Worm (Caenorhabditis elegans) whole organism, L3 larva: ENCODE measurements around the gene Y69A2AR.22.
A peak's percentile ranks its signal among the peaks of the same experiment; 100 is the strongest.

Experiments
- R02D3.7 ChIP-seq: fragments of 150-350 bp; optimal IDR thresholded peaks from 2 replicates; lab custom pipeline; 2014; ENCODE audit warnings: missing biosample characterization, missing genetic modification characterization
- ZK546.5 ChIP-seq: sonication (generic microtip); optimal IDR thresholded peaks from 2 replicates; lab custom pipeline; 2017; ENCODE audit warnings: missing biosample characterization, missing genetic modification characterization
- aly-2 ChIP-seq: fragments of 150-350 bp; optimal IDR thresholded peaks from 2 replicates; lab custom pipeline; 2014; ENCODE audit warnings: missing biosample characterization, missing genetic modification characterization
- ceh-28 ChIP-seq: fragments of 150-350 bp; optimal IDR thresholded peaks from 2 replicates; lab custom pipeline; 2014; ENCODE audit warnings: missing biosample characterization, missing genetic modification reagents, missing genetic modification characterization
- ceh-82 ChIP-seq: fragments of 150-350 bp; optimal IDR thresholded peaks from 2 replicates; lab custom pipeline; 2014; ENCODE audit warnings: missing biosample characterization, missing genetic modification characterization
- ceh-9 ChIP-seq: sonication (generic microtip); optimal IDR thresholded peaks from 2 replicates; lab custom pipeline; 2018; ENCODE audit warnings: missing biosample characterization, missing genetic modification characterization
- egl-5 ChIP-seq: fragments of 150-350 bp; optimal IDR thresholded peaks from 2 replicates; lab custom pipeline; 2017; ENCODE audit warnings: missing biosample characterization, missing genetic modification reagents, missing genetic modification characterization, inconsistent platforms
- elt-2 ChIP-seq: sonication (generic microtip); optimal IDR thresholded peaks from 2 replicates; lab custom pipeline; 2016; ENCODE audit warnings: missing genetic modification reagents, mild to moderate bottlenecking, missing genetic modification characterization, missing compliant biosample characterization
- elt-3 ChIP-seq, 3 experiments: fragments of 150-350 bp in 1 of 3; sonication (generic microtip) in 2 of 3; optimal IDR thresholded peaks; 2 replicates in 2 of 3; 4 replicates in 1 of 3; lab custom pipeline; 2014 to 2017; ENCODE audit warnings: missing biosample characterization in 3 of 3, missing genetic modification characterization in 3 of 3
- fkh-10 ChIP-seq: sonication (generic microtip); optimal IDR thresholded peaks from 2 replicates; lab custom pipeline; 2017; ENCODE audit warnings: missing biosample characterization, missing genetic modification reagents, missing genetic modification characterization
- fkh-2 ChIP-seq: fragments of 150-350 bp; optimal IDR thresholded peaks from 2 replicates; lab custom pipeline; 2014; ENCODE audit warnings: missing biosample characterization, missing genetic modification reagents, missing genetic modification characterization
- hmg-11 ChIP-seq: sonication (generic microtip); optimal IDR thresholded peaks from 2 replicates; lab custom pipeline; 2016; ENCODE audit warnings: missing genetic modification characterization, missing compliant biosample characterization
- lin-15B ChIP-seq: fragments of 150-350 bp; optimal IDR thresholded peaks from 2 replicates; lab custom pipeline; 2014; ENCODE audit warnings: missing biosample characterization, missing genetic modification characterization
- lin-39 ChIP-seq: fragments of 150-350 bp; optimal IDR thresholded peaks from 2 replicates; lab custom pipeline; 2018; ENCODE audit warnings: missing biosample characterization, missing genetic modification reagents, missing genetic modification characterization
- mml-1 ChIP-seq: fragments of 150-350 bp; sonication (generic microtip); optimal IDR thresholded peaks from 3 replicates; lab custom pipeline; 2014; ENCODE audit warnings: missing biosample characterization, missing genetic modification characterization
- nhr-11 ChIP-seq: fragments of 150-350 bp; optimal IDR thresholded peaks from 2 replicates; lab custom pipeline; 2014; ENCODE audit warnings: missing biosample characterization, missing genetic modification characterization
- nhr-12 ChIP-seq: fragments of 150-350 bp; optimal IDR thresholded peaks from 2 replicates; lab custom pipeline; 2014; ENCODE audit warnings: missing biosample characterization, missing genetic modification characterization
- nhr-23 ChIP-seq: fragments of 150-350 bp; optimal IDR thresholded peaks from 2 replicates; lab custom pipeline; 2014; ENCODE audit warnings: missing biosample characterization, missing genetic modification reagents, missing genetic modification characterization
- nhr-28 ChIP-seq: fragments of 150-350 bp; optimal IDR thresholded peaks from 2 replicates; lab custom pipeline; 2014; ENCODE audit warnings: missing biosample characterization, missing genetic modification characterization
- nhr-43 ChIP-seq: sonication (generic microtip); optimal IDR thresholded peaks from 2 replicates; lab custom pipeline; 2016; ENCODE audit warnings: mild to moderate bottlenecking, missing genetic modification characterization, missing compliant biosample characterization; ENCODE audit not compliant: poor library complexity, severe bottlenecking
- nhr-76 ChIP-seq: fragments of 150-350 bp; sonication (generic microtip); optimal IDR thresholded peaks from 5 replicates; lab custom pipeline; 2014; ENCODE audit warnings: missing biosample characterization, missing genetic modification characterization
- pha-4 ChIP-seq: fragments of 150-350 bp; optimal IDR thresholded peaks from 2 replicates; lab custom pipeline; 2014; ENCODE audit warnings: missing biosample characterization, missing genetic modification reagents, missing genetic modification characterization
- pqm-1 ChIP-seq: fragments of 150-350 bp; optimal IDR thresholded peaks from 2 replicates; lab custom pipeline; 2017; ENCODE audit warnings: missing biosample characterization, missing genetic modification characterization, inconsistent platforms
- sea-2 ChIP-seq: fragments of 150-350 bp; sonication (generic microtip); optimal IDR thresholded peaks from 4 replicates; lab custom pipeline; 2014; ENCODE audit warnings: missing biosample characterization, missing genetic modification reagents, missing genetic modification characterization
- skn-1 ChIP-seq: fragments of 150-350 bp; optimal IDR thresholded peaks from 2 replicates; lab custom pipeline; 2014; ENCODE audit warnings: missing biosample characterization, missing genetic modification characterization
- snpc-4 ChIP-seq: fragments of 150-350 bp; optimal IDR thresholded peaks from 2 replicates; lab custom pipeline; 2014; ENCODE audit warnings: missing biosample characterization, missing genetic modification characterization
- zag-1 ChIP-seq: fragments of 150-350 bp; optimal IDR thresholded peaks from 2 replicates; lab custom pipeline; 2014; ENCODE audit warnings: missing biosample characterization, missing genetic modification characterization
- ztf-4 ChIP-seq: fragments of 150-350 bp; optimal IDR thresholded peaks from 2 replicates; lab custom pipeline; 2014; ENCODE audit warnings: missing biosample characterization, missing genetic modification characterization

Gene Y69A2AR.22

ce11 chrIV:2497615-2498183 lies 10.0 kb downstream of the Y69A2AR.22 start, which contains the start of gene Y69A2AR.16:
Gene Y69A2AR.16 (plus strand): TSS chrIV:2497803.
- no peak for TF ChIP-seq ztf-4
- no peak for TF ChIP-seq nhr-28 (tag; lab: Kevin White, UChicago)
- TF ChIP-seq elt-2 (tag; lab: Kevin White, UChicago): peak; percentile 10
- peak; percentile 27 for TF ChIP-seq aly-2 (tag; lab: Kevin White, UChicago)
- TF ChIP-seq, all 47 proteins: peak for 2

ce11 chrIV:2496084-2496483 lies 11.6 kb downstream of the Y69A2AR.22 start:
- TF ChIP-seq ceh-28 (tag; lab: Kevin White, UChicago) (no peak), skn-1 (tag; lab: Kevin White, UChicago) (no peak), nhr-12 (tag; lab: Kevin White, UChicago) (no peak), sea-2 (GFP tag; lab: Kevin White, UChicago) (no peak), mml-1 (no peak), fkh-2 (tag; lab: Kevin White, UChicago) (no peak), elt-3 (tag; optimal IDR thresholded peaks at IDR 0.05; lab: Kevin White, UChicago) (no peak), pqm-1 (tag; lab: Kevin White, UChicago) (no peak)
- TF ChIP-seq, all 47 proteins: peak for 0

DNA sequence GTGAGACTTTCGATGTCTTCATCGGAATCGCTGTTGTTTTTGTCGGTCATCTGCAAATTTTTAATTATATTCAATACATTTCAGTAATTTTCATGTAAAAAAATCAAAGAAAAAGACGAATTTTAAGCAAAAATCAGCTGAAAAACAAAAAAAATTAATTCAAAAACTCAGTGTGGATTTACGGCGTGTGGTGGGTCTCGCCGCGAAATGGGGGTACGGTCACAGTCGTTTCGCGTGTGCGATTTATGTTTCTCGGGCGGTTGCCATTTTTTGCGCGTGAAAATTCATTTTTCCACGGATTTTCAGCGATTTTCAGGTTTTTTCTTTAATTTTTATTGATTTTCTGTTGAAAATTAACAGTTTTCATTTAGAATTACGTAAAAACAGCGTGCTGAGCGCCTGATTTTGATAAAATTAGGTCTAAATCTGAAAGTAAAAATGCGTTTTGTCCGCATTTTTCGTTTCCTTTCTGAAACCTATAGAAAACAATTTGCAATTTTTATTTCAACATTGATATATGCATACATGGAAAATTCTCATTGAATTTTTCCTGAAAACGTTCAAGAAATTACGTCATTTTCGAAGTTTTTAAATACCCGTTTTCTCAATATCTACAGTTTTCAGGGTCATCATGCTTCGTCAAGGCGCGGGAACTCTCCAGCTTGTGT lies 12.5 kb downstream of the Y69A2AR.22 start, which contains the start of the genes ccdc-12 and Y69A2AR.18:
Gene ccdc-12 (minus strand): TSS at position 57 of the 668 bp plus-strand sequence.
Gene Y69A2AR.18 (plus strand): TSS at position 618 of the 668 bp plus-strand sequence.
- TF ChIP-seq skn-1 (tag; lab: Kevin White, UChicago) (no peak), ceh-28 (tag; lab: Kevin White, UChicago) (peak; percentile 5), R02D3.7 (tag; lab: Kevin White, UChicago) (peak; percentile 92), elt-2 (tag; lab: Kevin White, UChicago) (peak; percentile 7), nhr-43 (tag; lab: Kevin White, UChicago) (peak; percentile 28), snpc-4 (no peak), nhr-11 (tag; lab: Kevin White, UChicago) (no peak), pqm-1 (tag; lab: Kevin White, UChicago) (peak; percentile 5), lin-39 (tag; lab: Kevin White, UChicago) (peak; percentile 70), egl-5 (tag; lab: Kevin White, UChicago) (peak; percentile 92), nhr-23 (tag; lab: Kevin White, UChicago) (peak; percentile 50), lin-15B (peak; percentile 77)

DNA sequence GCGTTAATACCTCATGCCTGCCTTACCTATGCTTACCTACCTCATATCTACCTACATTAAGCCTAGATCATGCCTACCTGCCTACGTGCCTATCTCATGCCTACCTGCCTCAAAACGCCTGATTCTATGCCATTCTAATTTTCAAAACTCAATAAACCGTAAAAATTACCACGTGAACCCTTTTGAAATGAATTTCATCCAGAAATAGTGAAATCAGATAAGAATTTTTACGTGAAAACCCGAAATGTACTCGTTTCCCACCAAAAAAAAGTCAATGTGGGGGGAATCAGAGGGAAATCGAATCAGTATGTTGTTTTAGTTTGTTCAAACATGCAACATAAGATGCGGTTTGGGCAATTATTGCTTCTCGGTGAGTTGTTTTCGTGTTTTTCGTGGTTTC lies 19.2 kb downstream of the Y69A2AR.22 start, which contains the start of gene Y69A2AR.19:
Gene Y69A2AR.19 (plus strand): TSS at position 301 of the 400 bp plus-strand sequence.
- no peak for TF ChIP-seq mml-1
- no peak for TF ChIP-seq ceh-28 (tag; lab: Kevin White, UChicago)
- no peak for TF ChIP-seq fkh-10
- TF ChIP-seq elt-2 (tag; lab: Kevin White, UChicago): no peak
- no peak for TF ChIP-seq ceh-9 (tag; lab: Kevin White, UChicago)
- no peak for TF ChIP-seq pha-4 (tag; lab: Kevin White, UChicago)

DNA sequence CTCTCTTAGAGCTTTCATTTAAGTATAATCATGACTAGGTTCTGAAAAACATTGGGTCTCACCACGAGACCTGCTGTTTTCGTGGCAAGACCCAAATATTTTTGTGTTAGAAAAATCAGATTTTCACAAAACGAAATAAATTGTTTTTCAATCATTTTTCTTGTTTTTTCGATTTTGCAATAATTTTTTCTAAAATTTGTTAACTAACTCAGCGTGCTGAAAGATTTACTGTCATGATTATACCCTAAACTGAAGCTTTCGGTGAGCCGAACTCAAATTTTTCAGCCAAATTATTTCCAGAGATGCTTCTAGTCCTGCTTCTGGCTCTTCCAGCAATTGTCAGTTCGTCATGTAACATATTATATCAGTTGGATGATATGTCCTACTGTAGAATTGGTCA lies 25.8 kb downstream of the Y69A2AR.22 start, which contains the start of gene Y69A2AL.2:
Gene Y69A2AL.2 (plus strand): TSS at position 301 of the 400 bp plus-strand sequence.
- TF ChIP-seq pha-4 (tag; lab: Kevin White, UChicago) (no peak), nhr-11 (tag; lab: Kevin White, UChicago) (no peak), nhr-76 (tag; lab: Kevin White, UChicago) (no peak), R02D3.7 (tag; lab: Kevin White, UChicago) (no peak)

DNA sequence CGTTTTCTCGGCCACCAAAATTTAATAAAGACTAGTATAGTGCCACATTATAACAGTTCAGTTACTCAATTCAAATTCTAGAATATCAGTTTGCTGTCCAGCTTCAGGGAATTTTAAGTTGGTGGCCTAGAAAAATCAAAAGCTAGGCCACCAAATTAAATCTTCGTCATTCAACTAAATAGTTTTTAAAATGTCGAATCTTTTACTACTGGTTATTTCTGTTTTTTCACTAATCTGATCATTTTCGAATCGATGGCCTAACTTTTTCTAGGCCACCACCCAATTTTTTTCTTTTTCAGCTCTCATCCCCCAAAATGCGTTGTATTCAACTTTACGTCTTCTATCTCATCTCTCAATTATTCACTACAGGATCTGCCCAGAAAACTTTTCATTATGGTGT lies 31.3 kb downstream of the Y69A2AR.22 start, which contains the start of gene grd-16:
Gene grd-16 (plus strand): TSS at position 301 of the 400 bp plus-strand sequence.
- TF ChIP-seq nhr-76 (tag; lab: Kevin White, UChicago) (no peak), skn-1 (tag; lab: Kevin White, UChicago) (no peak), ceh-82 (tag; lab: Kevin White, UChicago) (no peak), aly-2 (tag; lab: Kevin White, UChicago) (no peak), ZK546.5 (no peak), ceh-9 (tag; lab: Kevin White, UChicago) (no peak), fkh-2 (tag; lab: Kevin White, UChicago) (no peak), snpc-4 (no peak), nhr-11 (tag; lab: Kevin White, UChicago) (no peak), hmg-11 (tag; lab: Kevin White, UChicago) (no peak), zag-1 (tag; lab: Kevin White, UChicago) (no peak)
